Fruit fly (Drosophila melanogaster) whole organism, adult: ENCODE data around the gene Sec15.
A peak's percentile ranks its signal among the peaks of the same experiment; 100 is the strongest.

Experiments
- CG11617 ChIP-seq: fragments of 200-800 bp; sonication (Bioruptor generic); optimal IDR thresholded peaks from 2 replicates; lab custom pipeline; 2017; ENCODE audit warnings: mild to moderate bottlenecking, missing biosample characterization, missing genetic modification reagents, missing genetic modification characterization
- CG12768 ChIP-seq: fragments of 200-800 bp; sonication (Bioruptor generic); optimal IDR thresholded peaks from 2 replicates; lab custom pipeline; 2017; ENCODE audit warnings: missing biosample characterization, missing genetic modification characterization, mild to moderate bottlenecking, moderate library complexity, missing genetic modification reagents
- CG14711 ChIP-seq: fragments of 200-800 bp; sonication (Bioruptor generic); optimal IDR thresholded peaks from 2 replicates; lab custom pipeline; 2018; ENCODE audit warnings: missing biosample characterization, mild to moderate bottlenecking, missing genetic modification characterization, moderate library complexity
- CG1620 ChIP-seq: fragments of 200-800 bp; sonication (Bioruptor generic); optimal IDR thresholded peaks from 2 replicates; lab custom pipeline; 2016; ENCODE audit warnings: missing biosample characterization, missing genetic modification characterization
- CG33017 ChIP-seq: fragments of 200-800 bp; sonication (Bioruptor generic); optimal IDR thresholded peaks from 2 replicates; lab custom pipeline; 2018; ENCODE audit warnings: missing biosample characterization, mild to moderate bottlenecking, missing genetic modification characterization, moderate library complexity
- CG5204 ChIP-seq: fragments of 200-800 bp; sonication (Bioruptor generic); optimal IDR thresholded peaks from 2 replicates; lab custom pipeline; 2016; ENCODE audit warnings: missing biosample characterization, missing genetic modification characterization
- CG7045 ChIP-seq: fragments of 200-800 bp; sonication (Bioruptor generic); optimal IDR thresholded peaks from 2 replicates; lab custom pipeline; 2017; ENCODE audit warnings: missing biosample characterization, mild to moderate bottlenecking, missing genetic modification characterization
- CG7101 ChIP-seq: fragments of 200-800 bp; sonication (Bioruptor generic); optimal IDR thresholded peaks from 2 replicates; lab custom pipeline; 2018; ENCODE audit warnings: missing biosample characterization, mild to moderate bottlenecking, missing genetic modification characterization, moderate library complexity
- Clk ChIP-seq: fragments of 200-800 bp; sonication (Bioruptor generic); optimal IDR thresholded peaks from 2 replicates; lab custom pipeline; 2017; ENCODE audit warnings: missing biosample characterization, missing genetic modification characterization
- Crg-1 ChIP-seq: fragments of 200-800 bp; sonication (Bioruptor generic); optimal IDR thresholded peaks from 2 replicates; lab custom pipeline; 2016; ENCODE audit warnings: missing biosample characterization, missing genetic modification characterization
- Hr96 ChIP-seq: fragments of 200-800 bp; sonication (Bioruptor generic); optimal IDR thresholded peaks from 2 replicates; lab custom pipeline; 2016; ENCODE audit warnings: missing biosample characterization, missing genetic modification characterization
- Mnt ChIP-seq: fragments of 200-800 bp; sonication (Bioruptor generic); optimal IDR thresholded peaks from 2 replicates; lab custom pipeline; 2016; ENCODE audit warnings: missing biosample characterization, mild to moderate bottlenecking, missing genetic modification characterization
- bab1 ChIP-seq: fragments of 200-800 bp; sonication (Bioruptor generic); optimal IDR thresholded peaks from 3 replicates; lab custom pipeline; 2019; ENCODE audit warnings: missing biosample characterization, mild to moderate bottlenecking, missing genetic modification characterization, moderate library complexity
- cic ChIP-seq: fragments of 200-800 bp; sonication (Bioruptor generic); optimal IDR thresholded peaks from 2 replicates; lab custom pipeline; 2017; ENCODE audit warnings: missing biosample characterization, mild to moderate bottlenecking, missing genetic modification characterization, moderate library complexity
- cnc ChIP-seq, 2 experiments: fragments of >200 bp; optimal IDR thresholded peaks; 2 replicates each; lab custom pipeline; 2017
- kay ChIP-seq: fragments of 200-800 bp; sonication (Bioruptor generic); peaks from one replicate; lab custom pipeline; 2016; ENCODE audit warnings: missing biosample characterization, missing genetic modification characterization, borderline replicate concordance
- ovo ChIP-seq: fragments of 200-800 bp; sonication (Bioruptor generic); optimal IDR thresholded peaks from 2 replicates; lab custom pipeline; 2016; ENCODE audit warnings: missing biosample characterization, missing genetic modification characterization
- pad ChIP-seq: fragments of 200-800 bp; sonication (Bioruptor generic); optimal IDR thresholded peaks from 3 replicates; lab custom pipeline; 2017; ENCODE audit warnings: missing biosample characterization, missing genetic modification characterization, mild to moderate bottlenecking, moderate library complexity, missing genetic modification reagents
- tj ChIP-seq: fragments of 200-800 bp; sonication (Bioruptor generic); optimal IDR thresholded peaks from 3 replicates; lab custom pipeline; 2017; ENCODE audit warnings: missing biosample characterization, mild to moderate bottlenecking, missing genetic modification characterization, moderate library complexity
- toe ChIP-seq: fragments of 200-800 bp; sonication (Bioruptor generic); optimal IDR thresholded peaks from 2 replicates; lab custom pipeline; 2016; ENCODE audit warnings: missing biosample characterization, missing genetic modification characterization

The Sec15 gene

dm6 chr3R:21078958-21079357 is 28.8 kb downstream of the Sec15 start:
- no peak for TF ChIP-seq tj (GFP tag; lab: Kevin White, UChicago)
- no peak for TF ChIP-seq Crg-1 (GFP tag; lab: Kevin White, UChicago)
- no peak for TF ChIP-seq bab1 (GFP tag; lab: Kevin White, UChicago)
- TF ChIP-seq toe (GFP tag; lab: Kevin White, UChicago), result no peak
- no peak for TF ChIP-seq CG14711 (tag; lab: Kevin White, UChicago)

dm6 chr3R:21078211-21078610 is 29.6 kb downstream of the Sec15 start:
- TF ChIP-seq cic, result no peak

dm6 chr3R:21077577-21077976 is 30.2 kb downstream of the Sec15 start:
- TF ChIP-seq pad (GFP tag; lab: Kevin White, UChicago), result no peak
- TF ChIP-seq bab1 (GFP tag; lab: Kevin White, UChicago), result no peak
- TF ChIP-seq cic, result no peak
- no peak for TF ChIP-seq Mnt (GFP tag; lab: Kevin White, UChicago)
- no peak for TF ChIP-seq CG5204 (GFP tag; lab: Kevin White, UChicago)
- no peak for TF ChIP-seq cnc (optimal IDR thresholded peaks at IDR 0.05; lab: Kevin White, UChicago)
- TF ChIP-seq Clk (GFP tag; lab: Kevin White, UChicago), result no peak

- TF ChIP-seq toe (GFP tag; lab: Kevin White, UChicago) (no peak), kay (GFP tag; lab: Kevin White, UChicago) (no peak), Hr96 (GFP tag; lab: Kevin White, UChicago) (no peak), CG7101 (tag; lab: Kevin White, UChicago) (no peak), cic (no peak), CG7045 (GFP tag; lab: Kevin White, UChicago) (no peak), tj (GFP tag; lab: Kevin White, UChicago) (no peak), CG33017 (tag; lab: Kevin White, UChicago) (no peak), cnc (optimal IDR thresholded peaks at IDR 0.05; lab: Kevin White, UChicago) (no peak), ovo (no peak), CG14711 (tag; lab: Kevin White, UChicago) (no peak), Clk (GFP tag; lab: Kevin White, UChicago) (no peak), Mnt (GFP tag; lab: Kevin White, UChicago) (no peak), CG1620 (GFP tag; lab: Kevin White, UChicago) (no peak), bab1 (GFP tag; lab: Kevin White, UChicago) (no peak), pad (GFP tag; lab: Kevin White, UChicago) (no peak), CG11617 (no peak), CG12768 (GFP tag; lab: Kevin White, UChicago) (no peak), Crg-1 (GFP tag; lab: Kevin White, UChicago) (no peak)
These were observed 34.1 kb downstream of the Sec15 start, which contains the start of gene dmrt93B for dm6 chr3R:21073707-21074106. Gene dmrt93B (plus strand): TSS chr3R:21074007.

- TF ChIP-seq cic (no peak), CG33017 (tag; lab: Kevin White, UChicago) (no peak), CG7101 (tag; lab: Kevin White, UChicago) (peak; percentile 6), bab1 (GFP tag; lab: Kevin White, UChicago) (peak; percentile 64), kay (GFP tag; lab: Kevin White, UChicago) (no peak), CG12768 (GFP tag; lab: Kevin White, UChicago) (no peak), Mnt (GFP tag; lab: Kevin White, UChicago) (peak; percentile 67)
These were observed 34.6 kb downstream of the Sec15 start, which contains the start of gene r-l for dm6 chr3R:21073141-21073540. Gene r-l (minus strand): TSS chr3R:21073319.

dm6 chr3R:21071943-21072500 is 35.8 kb downstream of the Sec15 start:
- TF ChIP-seq kay (GFP tag; lab: Kevin White, UChicago) (no peak), CG11617 (no peak), Clk (GFP tag; lab: Kevin White, UChicago) (no peak), cnc (optimal IDR thresholded peaks at IDR 0.05; lab: Kevin White, UChicago) (no peak), Crg-1 (GFP tag; lab: Kevin White, UChicago) (no peak), pad (GFP tag; lab: Kevin White, UChicago) (no peak), CG14711 (tag; lab: Kevin White, UChicago) (no peak), Hr96 (GFP tag; lab: Kevin White, UChicago) (no peak), Mnt (GFP tag; lab: Kevin White, UChicago) (no peak), ovo (no peak), CG12768 (GFP tag; lab: Kevin White, UChicago) (no peak)

- TF ChIP-seq Crg-1 (GFP tag; lab: Kevin White, UChicago), result no peak
- TF ChIP-seq toe (GFP tag; lab: Kevin White, UChicago), result no peak
- no peak for TF ChIP-seq pad (GFP tag; lab: Kevin White, UChicago)
- TF ChIP-seq Clk (GFP tag; lab: Kevin White, UChicago), result no peak
- TF ChIP-seq cnc (optimal IDR thresholded peaks at IDR 0.05; lab: Kevin White, UChicago), result no peak
- no peak for TF ChIP-seq CG7101 (tag; lab: Kevin White, UChicago)
- no peak for TF ChIP-seq CG12768 (GFP tag; lab: Kevin White, UChicago)
- no peak for TF ChIP-seq CG5204 (GFP tag; lab: Kevin White, UChicago)
- no peak for TF ChIP-seq CG1620 (GFP tag; lab: Kevin White, UChicago)
- TF ChIP-seq CG14711 (tag; lab: Kevin White, UChicago), result no peak
- TF ChIP-seq CG11617, result no peak
- no peak for TF ChIP-seq CG33017 (tag; lab: Kevin White, UChicago)
These were observed 36.5 kb downstream of the Sec15 start for dm6 chr3R:21071312-21071711.
